Worm (Caenorhabditis elegans) whole organism, L4/young adult: ENCODE measurements around the gene lem-2.

ENCODE experiments used
- W03F9.2 ChIP-seq: fragments of 150-350 bp; optimal IDR thresholded peaks from 2 replicates; lab custom pipeline; 2014; ENCODE audit warnings: missing biosample characterization, missing genetic modification characterization
- dao-5 ChIP-seq: sonication (generic microtip); optimal IDR thresholded peaks from 2 replicates; lab custom pipeline; 2016; ENCODE audit warnings: missing genotype, missing genetic modification characterization, moderate library complexity, missing compliant biosample characterization
- him-1 ChIP-seq: sonication (generic microtip); optimal IDR thresholded peaks from 2 replicates; lab custom pipeline; 2016; ENCODE audit warnings: missing genotype, missing genetic modification reagents, missing genetic modification characterization, missing compliant biosample characterization

The lem-2 gene

DNA sequence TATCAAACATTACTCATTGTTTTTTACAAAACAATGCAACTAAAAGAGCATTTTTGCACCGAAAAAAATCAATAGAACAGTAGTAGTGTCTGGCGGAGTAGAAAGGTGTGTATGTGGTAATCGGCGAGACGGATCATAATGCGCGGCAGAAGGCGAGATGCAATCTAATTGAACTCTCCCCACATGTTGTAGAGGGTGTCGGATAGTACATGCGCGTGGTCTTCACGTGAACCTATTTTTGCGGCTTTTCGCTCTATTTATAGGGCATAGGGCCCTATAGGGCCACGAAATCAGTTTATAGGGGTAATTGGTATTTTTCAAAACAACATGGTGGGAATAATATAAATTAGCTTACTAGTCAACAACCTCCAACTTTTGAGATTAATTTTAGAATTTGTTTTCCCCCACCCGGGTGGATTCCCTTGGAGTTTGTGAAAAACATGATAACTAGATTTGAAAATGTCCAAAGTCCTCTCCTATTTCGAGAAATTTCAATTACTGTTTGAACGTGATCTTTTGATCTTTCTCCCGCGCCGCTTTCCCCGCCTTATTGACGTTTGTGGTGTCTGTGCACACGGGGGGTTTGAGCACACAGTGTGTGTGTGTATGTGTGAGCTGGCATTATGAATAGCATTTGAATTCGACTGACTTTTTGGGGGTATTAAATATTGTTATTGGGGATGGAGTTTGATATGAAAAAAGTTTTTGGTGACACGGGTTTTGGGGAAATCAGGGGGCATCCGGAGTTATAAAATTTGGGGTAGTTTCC lies 20.2 kb upstream of the lem-2 start:
- TF ChIP-seq dao-5 (no peak), him-1 (tag; lab: Kevin White, UChicago) (no peak), W03F9.2 (tag; lab: Kevin White, UChicago) (no peak)

DNA sequence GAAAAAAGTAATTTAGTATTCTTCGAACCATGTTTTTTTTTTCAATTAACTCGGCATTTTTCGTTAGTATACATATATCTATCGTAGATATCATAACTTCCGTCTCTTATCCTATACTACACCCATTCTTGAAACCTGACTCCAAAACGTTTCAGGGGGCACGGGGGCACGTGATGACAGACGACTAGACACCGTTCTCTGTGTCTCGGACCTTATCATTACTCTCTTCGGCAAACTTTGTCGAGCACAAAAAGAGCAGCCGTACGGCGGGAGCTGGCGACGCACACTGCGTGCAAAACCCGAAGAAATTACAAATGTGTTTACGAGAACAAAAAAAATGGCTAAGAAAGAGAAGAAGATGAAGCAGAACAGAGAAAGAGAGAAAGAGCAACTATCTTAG lies 19.1 kb upstream of the lem-2 start:
- TF ChIP-seq him-1 (tag; lab: Kevin White, UChicago) (peak; percentile 83), W03F9.2 (tag; lab: Kevin White, UChicago) (peak; percentile 33), dao-5 (no peak)

ce11 chrII:14045235-14045634 lies 18.0 kb upstream of the lem-2 start:
- TF ChIP-seq him-1 (tag; lab: Kevin White, UChicago) (no peak), W03F9.2 (tag; lab: Kevin White, UChicago) (no peak), dao-5 (no peak)

DNA sequence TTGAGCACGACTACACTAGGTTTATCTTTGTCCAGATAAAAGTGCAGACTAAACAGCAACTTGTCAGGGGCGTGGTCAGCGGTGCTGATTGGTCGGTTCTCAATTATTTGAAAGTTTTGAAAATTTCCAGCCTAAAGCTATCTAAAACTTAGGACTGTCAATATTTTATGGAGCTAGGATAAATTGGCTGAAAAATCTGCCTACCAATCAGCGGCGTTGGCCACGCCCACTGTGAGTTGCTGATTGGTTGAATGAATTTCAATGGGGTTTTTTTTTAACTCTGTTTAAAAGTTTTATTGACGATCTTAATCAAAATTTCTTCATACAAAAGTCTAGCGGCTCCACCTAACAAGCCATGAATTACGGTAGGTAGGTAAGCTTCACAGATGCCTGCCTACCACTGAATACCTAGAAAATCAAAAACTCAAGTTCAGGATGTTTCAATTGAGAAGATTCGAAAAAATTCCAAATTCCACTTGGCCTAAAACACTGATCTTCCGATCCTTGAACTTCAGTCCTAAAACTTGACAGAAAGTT lies 17.2 kb upstream of the lem-2 start:
- TF ChIP-seq W03F9.2 (tag; lab: Kevin White, UChicago) (no peak), him-1 (tag; lab: Kevin White, UChicago) (no peak), dao-5 (no peak)

DNA sequence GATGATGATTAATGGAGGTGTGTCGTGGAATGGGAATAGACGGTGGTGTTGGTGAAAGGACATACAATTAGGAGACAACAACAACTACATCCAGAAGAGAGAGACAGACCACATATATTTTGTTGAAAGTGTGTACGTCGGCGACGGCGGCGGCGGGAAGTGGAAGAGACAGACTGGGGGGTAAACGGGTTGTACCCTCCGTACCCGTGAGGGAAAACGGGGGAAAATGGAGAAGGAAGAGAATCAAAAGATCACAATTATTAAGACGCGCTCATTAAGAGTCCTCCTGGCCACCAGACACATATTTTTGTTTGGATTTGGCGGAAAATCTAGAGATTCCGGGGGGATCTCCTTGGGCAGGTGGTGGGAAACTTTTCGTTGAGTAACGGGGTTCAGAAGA lies 16.8 kb upstream of the lem-2 start:
- TF ChIP-seq W03F9.2 (tag; lab: Kevin White, UChicago) (no peak), dao-5 (no peak)

DNA sequence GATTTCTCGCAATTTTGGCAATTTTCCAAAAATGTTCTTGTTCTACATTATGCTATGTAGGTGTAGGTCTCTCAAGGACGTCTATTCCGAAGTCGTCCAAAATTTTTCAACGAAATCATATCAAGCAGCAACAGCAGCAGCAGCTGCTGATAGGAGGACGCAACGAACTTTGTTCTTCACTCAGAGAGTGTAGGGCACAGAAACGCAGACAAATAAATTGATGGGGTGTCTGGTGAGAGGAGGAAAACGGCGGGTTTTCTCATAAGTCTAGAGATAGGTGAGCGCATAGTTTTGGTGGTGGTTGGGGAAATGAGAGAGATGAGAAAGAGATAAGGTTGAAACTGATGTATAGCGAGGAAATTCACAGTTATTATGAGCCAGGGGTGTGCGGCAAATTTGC lies 14.2 kb upstream of the lem-2 start:
- TF ChIP-seq him-1 (tag; lab: Kevin White, UChicago) = no peak
- no peak for TF ChIP-seq dao-5
- no peak for TF ChIP-seq W03F9.2 (tag; lab: Kevin White, UChicago)

- TF ChIP-seq dao-5 = no peak
- no peak for TF ChIP-seq him-1 (tag; lab: Kevin White, UChicago)
- TF ChIP-seq W03F9.2 (tag; lab: Kevin White, UChicago) = no peak
Measured at ce11 chrII:14050506-14050905, 12.7 kb upstream of the lem-2 start.

- no peak for TF ChIP-seq dao-5
- TF ChIP-seq W03F9.2 (tag; lab: Kevin White, UChicago) = no peak
- TF ChIP-seq him-1 (tag; lab: Kevin White, UChicago) = no peak
Measured at ce11 chrII:14051474-14051934, 11.7 kb upstream of the lem-2 start.

DNA sequence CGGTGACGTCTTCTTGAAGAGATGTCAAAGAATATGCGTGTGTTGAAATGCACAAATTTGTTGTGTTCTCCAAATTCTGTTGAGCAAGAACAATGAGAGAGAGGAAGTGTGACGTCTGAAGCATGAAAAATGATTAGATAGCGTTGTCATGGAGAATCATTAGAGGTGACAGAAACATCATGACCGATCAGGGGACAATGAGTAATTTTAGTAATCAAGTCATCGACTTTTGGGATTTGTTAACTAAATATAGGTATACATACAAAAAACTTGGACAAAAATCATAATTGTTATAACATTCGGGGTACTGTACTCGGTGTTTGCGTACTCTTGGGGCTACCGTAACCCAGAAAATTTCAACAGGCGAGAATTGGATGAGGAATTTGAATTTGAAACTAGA lies 11.0 kb upstream of the lem-2 start, which contains the start of gene daf-5:
TSS of gene daf-5 (minus strand) at position 101 of the 400 bp plus-strand sequence.
- TF ChIP-seq him-1 (tag; lab: Kevin White, UChicago) = no peak
- no peak for TF ChIP-seq dao-5
- TF ChIP-seq W03F9.2 (tag; lab: Kevin White, UChicago) = no peak

DNA sequence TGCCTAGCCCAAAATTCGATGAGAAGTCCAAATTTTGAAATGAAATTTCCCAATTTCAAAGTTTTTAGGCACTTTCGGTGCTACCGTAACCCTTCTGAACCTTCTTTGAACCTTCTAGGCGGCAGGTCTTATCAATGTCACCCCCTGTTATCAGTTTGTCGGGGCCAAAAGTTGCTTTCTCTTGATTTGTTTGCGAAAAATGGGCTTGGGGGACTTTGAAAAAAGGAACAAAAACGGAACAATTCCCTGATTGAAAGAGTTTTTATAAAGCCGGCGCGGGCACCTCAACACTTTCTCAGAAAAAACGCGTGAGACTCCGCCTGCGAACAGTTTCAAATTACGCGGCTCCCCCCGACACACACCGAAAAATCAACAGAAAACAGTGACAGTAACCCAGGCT lies 10.1 kb upstream of the lem-2 start:
- TF ChIP-seq him-1 (tag; lab: Kevin White, UChicago) (no peak), W03F9.2 (tag; lab: Kevin White, UChicago) (no peak), dao-5 (no peak)

ce11 chrII:14055717-14056116 lies 7.5 kb upstream of the lem-2 start:
- TF ChIP-seq him-1 (tag; lab: Kevin White, UChicago) (no peak), dao-5 (no peak), W03F9.2 (tag; lab: Kevin White, UChicago) (no peak)

DNA sequence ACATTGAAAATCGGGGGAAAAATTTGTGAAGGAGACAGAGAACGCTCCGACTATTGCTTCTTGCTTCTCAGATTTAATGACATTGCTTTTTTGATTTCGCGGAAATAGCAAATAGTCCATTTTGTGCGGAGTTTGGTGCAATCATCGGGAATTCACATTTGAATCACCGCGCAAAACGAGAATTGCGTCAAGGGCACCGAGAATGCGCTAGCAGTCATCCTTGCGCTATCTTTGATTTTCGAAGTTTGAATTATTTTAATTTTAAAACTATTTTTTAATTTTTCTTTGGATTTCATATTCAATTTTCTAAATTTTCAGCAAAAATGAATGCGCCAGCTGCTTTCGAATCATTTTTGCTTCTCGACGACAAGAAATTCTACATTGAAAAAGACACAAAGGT lies 3.5 kb upstream of the lem-2 start, which contains the start of gene rpb-11:
TSS of gene rpb-11 (plus strand) at position 319 of the 400 bp plus-strand sequence.
- TF ChIP-seq W03F9.2 (tag; lab: Kevin White, UChicago) (peak; percentile 93), him-1 (tag; lab: Kevin White, UChicago) (peak; percentile 39), dao-5 (no peak)

DNA sequence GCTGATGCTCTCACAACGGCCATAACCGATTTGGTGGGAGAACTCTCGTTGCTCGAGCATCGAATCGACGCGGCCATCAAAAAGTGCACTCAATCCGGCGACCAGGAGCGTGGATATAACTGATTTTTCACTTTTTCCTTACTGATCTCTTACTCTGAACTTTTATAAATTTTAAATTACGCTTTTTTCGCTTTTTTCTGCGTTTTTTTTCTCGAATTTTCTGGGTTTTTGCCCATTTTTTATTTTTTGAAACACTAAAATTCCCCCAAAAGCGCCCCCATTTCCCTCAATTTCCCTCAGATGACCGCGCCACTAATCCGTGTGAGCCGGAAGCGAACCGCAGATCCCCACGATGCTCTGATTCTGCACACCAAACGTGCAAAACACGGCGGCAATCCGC lies 2.8 kb upstream of the lem-2 start, which contains the start of gene W01G7.4:
TSS of gene W01G7.4 (plus strand) at position 301 of the 400 bp plus-strand sequence.
- TF ChIP-seq W03F9.2 (tag; lab: Kevin White, UChicago) = no peak
- no peak for TF ChIP-seq him-1 (tag; lab: Kevin White, UChicago)
- no peak for TF ChIP-seq dao-5

DNA sequence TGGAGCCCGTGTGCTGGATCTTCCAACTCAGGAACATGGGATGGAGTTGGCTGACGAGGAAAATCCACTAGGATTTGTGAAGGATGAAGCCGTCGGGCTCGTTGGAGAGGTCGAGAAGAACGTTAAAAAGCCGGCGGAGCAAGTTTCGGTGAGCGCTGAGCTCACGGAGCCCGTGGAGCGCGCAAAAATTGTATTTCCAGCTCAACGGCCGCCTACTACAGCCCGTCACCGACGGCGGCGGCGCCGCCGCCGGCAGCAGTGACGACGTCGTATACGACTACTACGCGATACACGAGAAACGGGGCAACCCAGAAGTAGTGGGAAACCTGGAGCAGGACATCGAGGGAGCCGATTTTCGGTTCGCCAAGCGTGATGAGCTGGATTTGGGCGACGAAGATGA lies 2.4 kb upstream of the lem-2 start:
- TF ChIP-seq him-1 (tag; lab: Kevin White, UChicago) (no peak), W03F9.2 (tag; lab: Kevin White, UChicago) (no peak), dao-5 (no peak)
